Worm (Caenorhabditis elegans) whole organism, young adult: Measurements from ENCODE around the gene K12H4.7.

ENCODE experiments used
- B0261.1 ChIP-seq: sonication (generic microtip); optimal IDR thresholded peaks from 2 replicates; lab custom pipeline; 2016; ENCODE audit warnings: mild to moderate bottlenecking, missing genetic modification characterization, moderate library complexity, missing compliant biosample characterization
- B0336.3 ChIP-seq: fragments of 200-800 bp; sonication (Bioruptor generic); IDR thresholded peaks from 2 replicates; pipeline ENCODE4 v1.3.6; 2022; ENCODE audit warnings: missing genetic modification characterization, missing compliant biosample characterization
- F10E7.11 ChIP-seq: sonication (generic microtip); optimal IDR thresholded peaks from 2 replicates; lab custom pipeline; 2017; ENCODE audit warnings: mild to moderate bottlenecking, missing genetic modification characterization, moderate library complexity, missing compliant biosample characterization
- F22D6.2 ChIP-seq: sonication (generic microtip); optimal IDR thresholded peaks from 2 replicates; lab custom pipeline; 2016; ENCODE audit warnings: mild to moderate bottlenecking, missing genetic modification characterization, missing compliant biosample characterization
- F23B12.7 ChIP-seq: sonication (generic microtip); optimal IDR thresholded peaks from 2 replicates; lab custom pipeline; 2017; ENCODE audit warnings: missing genetic modification characterization, mild to moderate bottlenecking, missing compliant biosample characterization, antibody characterized with exemption, moderate library complexity; ENCODE audit not compliant: insufficient read depth
- K11D2.4 ChIP-seq: fragments of 200-800 bp; sonication (Bioruptor generic); IDR thresholded peaks from 2 replicates; pipeline ENCODE4 v1.3.6; 2022; ENCODE audit warnings: missing genetic modification reagents, missing genetic modification characterization, missing compliant biosample characterization
- K12H6.12 ChIP-seq: fragments of 200-800 bp; sonication (Bioruptor generic); optimal IDR thresholded peaks from 2 replicates; lab custom pipeline; 2018; ENCODE audit warnings: mild to moderate bottlenecking, missing genetic modification characterization, missing compliant biosample characterization
- Y53F4B.3 ChIP-seq: fragments of 200-800 bp; sonication (Bioruptor generic); IDR thresholded peaks from 2 replicates; pipeline ENCODE4 v1.3.6; 2022; ENCODE audit warnings: missing genetic modification reagents, missing genetic modification characterization, missing compliant biosample characterization
- Y53G8AR.9 ChIP-seq: fragments of 200-800 bp; sonication (Bioruptor generic); conservative IDR thresholded peaks from 2 replicates; pipeline ENCODE4 v1.3.6; 2022; ENCODE audit warnings: missing genetic modification reagents, missing genetic modification characterization, missing compliant biosample characterization
- Y79H2A.3 ChIP-seq: fragments of 200-800 bp; sonication (Bioruptor generic); conservative IDR thresholded peaks from 2 replicates; pipeline ENCODE4 v1.3.6; 2022; ENCODE audit warnings: missing genetic modification reagents, missing genetic modification characterization, missing compliant biosample characterization
- attf-3 ChIP-seq: fragments of 200-800 bp; sonication (Bioruptor generic); conservative IDR thresholded peaks from 2 replicates; pipeline ENCODE4 v1.3.6; 2022; ENCODE audit warnings: missing genetic modification reagents, missing genetic modification characterization, missing compliant biosample characterization
- attf-5 ChIP-seq: fragments of 200-800 bp; sonication (Bioruptor generic); optimal IDR thresholded peaks from 2 replicates; lab custom pipeline; 2018; ENCODE audit warnings: mild to moderate bottlenecking, missing genetic modification characterization, missing compliant biosample characterization
- bed-1 ChIP-seq: fragments of 200-800 bp; sonication (Bioruptor generic); IDR thresholded peaks from 2 replicates; pipeline ENCODE4 v1.3.6; 2022; ENCODE audit warnings: missing genetic modification reagents, missing genetic modification characterization, missing compliant biosample characterization
- ccch-3 ChIP-seq: fragments of 200-800 bp; sonication (Bioruptor generic); optimal IDR thresholded peaks from 2 replicates; lab custom pipeline; 2018; ENCODE audit warnings: mild to moderate bottlenecking, missing genetic modification characterization, missing compliant biosample characterization
- cebp-1 ChIP-seq, 2 experiments: fragments of 200-800 bp in 1 of 2; sonication (Bioruptor generic) in 1 of 2; sonication (generic microtip) in 1 of 2; IDR thresholded peaks in 1 of 2; optimal IDR thresholded peaks in 1 of 2; 2 replicates each; pipeline versions ENCODE4 v1.3.6 to Lab custom; 2017 to 2022; ENCODE audit warnings: missing compliant biosample characterization in 2 of 2, missing genetic modification characterization in 2 of 2, mild to moderate bottlenecking in 1 of 2, missing genetic modification reagents in 1 of 2, moderate library complexity in 1 of 2
- cebp-2 ChIP-seq: fragments of 200-800 bp; sonication (Bioruptor generic); IDR thresholded peaks from 2 replicates; pipeline ENCODE4 v1.3.6; 2022; ENCODE audit warnings: missing genetic modification characterization, missing compliant biosample characterization
- ceh-100 ChIP-seq: fragments of 200-800 bp; sonication (Bioruptor generic); IDR thresholded peaks from 2 replicates; pipeline ENCODE4 v1.3.6; 2022; ENCODE audit warnings: missing genetic modification reagents, missing genetic modification characterization, missing compliant biosample characterization
- ceh-58 ChIP-seq: fragments of 200-800 bp; sonication (Bioruptor generic); IDR thresholded peaks from 2 replicates; pipeline ENCODE4 v1.3.6; 2022; ENCODE audit warnings: missing genetic modification characterization, missing compliant biosample characterization
- dox-1 ChIP-seq: fragments of 200-800 bp; sonication (Bioruptor generic); IDR thresholded peaks from 2 replicates; pipeline ENCODE4 v1.3.6; 2022; ENCODE audit warnings: missing genetic modification reagents, missing genetic modification characterization, missing compliant biosample characterization
- dpl-1 ChIP-seq: fragments of 150-350 bp; optimal IDR thresholded peaks from 2 replicates; lab custom pipeline; 2014; ENCODE audit warnings: missing biosample characterization, missing genetic modification reagents, missing genetic modification characterization
- efl-1 ChIP-seq: fragments of 150-350 bp; optimal IDR thresholded peaks from 2 replicates; lab custom pipeline; 2014; ENCODE audit warnings: missing biosample characterization, missing genetic modification reagents, missing genetic modification characterization
- egl-44 ChIP-seq: fragments of 200-800 bp; sonication (Bioruptor generic); IDR thresholded peaks from 2 replicates; pipeline ENCODE4 v1.3.6; 2022; ENCODE audit warnings: missing genetic modification reagents, missing genetic modification characterization, missing compliant biosample characterization
- ekl-4 ChIP-seq: fragments of 200-800 bp; sonication (Bioruptor generic); IDR thresholded peaks from 2 replicates; pipeline ENCODE4 v1.3.6; 2022; ENCODE audit warnings: missing genetic modification reagents, missing genetic modification characterization, missing compliant biosample characterization
- hrde-1 ChIP-seq: sonication (generic microtip); optimal IDR thresholded peaks from 2 replicates; lab custom pipeline; 2016; ENCODE audit warnings: missing genetic modification characterization, mild to moderate bottlenecking, missing compliant biosample characterization, moderate library complexity, missing genotype, missing genetic modification reagents, borderline replicate concordance
- hsf-1 ChIP-seq: fragments of 200-800 bp; sonication (Bioruptor generic); IDR thresholded peaks from 2 replicates; pipeline ENCODE4 v1.3.6; 2022; ENCODE audit warnings: missing genetic modification reagents, missing genetic modification characterization, missing compliant biosample characterization
- lin-35 ChIP-seq, 3 experiments: fragments of 150-350 bp in 2 of 3; sonication (generic microtip) in 1 of 3; optimal IDR thresholded peaks; 2 replicates each; lab custom pipeline; 2014 to 2018; ENCODE audit warnings: missing biosample characterization in 3 of 3, missing genetic modification characterization in 3 of 3, missing genetic modification reagents in 3 of 3
- lin-40 ChIP-seq: sonication (generic microtip); optimal IDR thresholded peaks from 2 replicates; lab custom pipeline; 2016; ENCODE audit warnings: missing genetic modification characterization, mild to moderate bottlenecking, missing compliant biosample characterization, missing genotype, missing genetic modification reagents
- lir-1 ChIP-seq: fragments of 200-800 bp; sonication (Bioruptor generic); conservative IDR thresholded peaks from 2 replicates; pipeline ENCODE4 v1.3.6; 2022; ENCODE audit warnings: missing genetic modification reagents, missing genetic modification characterization, missing compliant biosample characterization
- lsl-1 ChIP-seq: fragments of 200-800 bp; sonication (Bioruptor generic); optimal IDR thresholded peaks from 2 replicates; lab custom pipeline; 2018; ENCODE audit warnings: mild to moderate bottlenecking, missing genetic modification characterization, moderate library complexity, missing compliant biosample characterization
- lsy-27 ChIP-seq: sonication (generic microtip); optimal IDR thresholded peaks from 2 replicates; lab custom pipeline; 2017; ENCODE audit warnings: missing genetic modification characterization, mild to moderate bottlenecking, missing compliant biosample characterization, antibody characterized with exemption, missing genotype, borderline replicate concordance; ENCODE audit not compliant: insufficient read depth
- mcd-1 ChIP-seq: fragments of 200-800 bp; sonication (Bioruptor generic); IDR thresholded peaks from 2 replicates; pipeline ENCODE4 v1.3.6; 2022; ENCODE audit warnings: missing genetic modification reagents, missing genetic modification characterization, missing compliant biosample characterization
- mel-28 ChIP-seq: sonication (generic microtip); optimal IDR thresholded peaks from 2 replicates; lab custom pipeline; 2016; ENCODE audit warnings: borderline replicate concordance, mild to moderate bottlenecking, missing genetic modification characterization, missing compliant biosample characterization
- nhr-90 ChIP-seq: sonication (generic microtip); optimal IDR thresholded peaks from 2 replicates; lab custom pipeline; 2016; ENCODE audit warnings: missing genotype, mild to moderate bottlenecking, missing genetic modification characterization, missing compliant biosample characterization
- rcor-1 ChIP-seq: fragments of 200-800 bp; sonication (Bioruptor generic); IDR thresholded peaks from 2 replicates; pipeline ENCODE4 v1.3.6; 2022; ENCODE audit warnings: missing genetic modification reagents, missing genetic modification characterization, missing compliant biosample characterization
- rpc-1 ChIP-seq, 2 experiments: fragments of 150-350 bp in 1 of 2; sonication (generic microtip) in 1 of 2; optimal IDR thresholded peaks; 2 replicates each; lab custom pipeline; 2014 to 2018; ENCODE audit warnings: missing biosample characterization in 1 of 2, missing genetic modification characterization in 1 of 2, missing genetic modification reagents in 1 of 2, missing genotype in 1 of 2
- snpc-3.4 ChIP-seq: sonication (generic microtip); optimal IDR thresholded peaks from 2 replicates; lab custom pipeline; 2017; ENCODE audit warnings: missing genetic modification characterization, mild to moderate bottlenecking, missing compliant biosample characterization, antibody characterized with exemption, moderate library complexity, missing genotype, missing genetic modification reagents
- tbp1 ChIP-seq: fragments of 200-800 bp; sonication (Bioruptor generic); optimal IDR thresholded peaks from 2 replicates; lab custom pipeline; 2018; ENCODE audit warnings: mild to moderate bottlenecking, missing genetic modification characterization, missing compliant biosample characterization
- tbx-9 ChIP-seq: sonication (generic microtip); optimal IDR thresholded peaks from 2 replicates; lab custom pipeline; 2016; ENCODE audit warnings: borderline replicate concordance, missing genetic modification characterization, inconsistent platforms, missing compliant biosample characterization
- unc-130 ChIP-seq: sonication (generic microtip); optimal IDR thresholded peaks from 2 replicates; lab custom pipeline; 2016; ENCODE audit warnings: missing genetic modification reagents, missing genetic modification characterization, missing compliant biosample characterization
- unc-62 ChIP-seq: fragments of 150-350 bp; optimal IDR thresholded peaks from 2 replicates; lab custom pipeline; 2014; ENCODE audit warnings: missing biosample characterization, missing genetic modification reagents, missing genetic modification characterization
- xnd-1 ChIP-seq: sonication (generic microtip); optimal IDR thresholded peaks from 2 replicates; lab custom pipeline; 2016; ENCODE audit warnings: missing genotype, missing genetic modification reagents, missing genetic modification characterization, missing compliant biosample characterization
- ztf-26 ChIP-seq: sonication (generic microtip); optimal IDR thresholded peaks from 2 replicates; lab custom pipeline; 2017; ENCODE audit warnings: missing genetic modification characterization, missing compliant biosample characterization

Gene K12H4.7

DNA sequence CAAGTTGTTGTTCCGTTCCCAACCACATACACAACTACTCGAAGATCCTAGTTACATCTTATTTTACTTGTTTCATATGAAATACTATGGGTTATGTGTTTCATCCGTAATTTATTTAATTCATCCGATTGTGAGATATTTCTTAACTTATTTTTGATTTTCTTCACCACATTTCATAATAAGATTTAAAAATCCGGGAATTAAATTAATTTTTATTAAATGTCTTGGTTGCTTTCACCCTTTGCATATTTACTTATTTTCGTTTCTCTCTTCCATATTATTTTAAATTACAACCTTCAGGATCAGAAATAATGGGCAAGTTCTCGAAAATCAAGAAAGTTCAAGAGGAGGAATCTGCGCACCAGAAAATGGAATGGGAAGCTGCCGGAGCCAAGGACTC lies 5.1 kb downstream of the K12H4.7 start, which contains the start of gene K12H4.3:
TSS of gene K12H4.3 (plus strand) at position 301 of the 400 bp plus-strand sequence.
- no peak for TF ChIP-seq hrde-1
- no peak for TF ChIP-seq tbx-9 (tag; lab: Kevin White, UChicago)
- TF ChIP-seq K12H6.12 (tag; lab: Kevin White, UChicago) = no peak
- TF ChIP-seq ekl-4 = no peak
- TF ChIP-seq rcor-1 = no peak
- TF ChIP-seq Y79H2A.3 (GFP tag; lab: Robert Waterston, UW) = no peak
- TF ChIP-seq cebp-1 (GFP tag; IDR thresholded peaks at IDR 0.05; lab: Robert Waterston, UW) = no peak
- no peak for TF ChIP-seq cebp-1 (tag; optimal IDR thresholded peaks at IDR 0.05; lab: Kevin White, UChicago)
- no peak for TF ChIP-seq lin-35 (GFP tag; optimal IDR thresholded peaks at IDR 0.05; lab: Kevin White, UChicago)
- TF ChIP-seq attf-5 = no peak
- TF ChIP-seq bed-1 (GFP tag; lab: Robert Waterston, UW) = no peak
- no peak for TF ChIP-seq F22D6.2 (tag; lab: Kevin White, UChicago)
- TF ChIP-seq mel-28 (tag; lab: Kevin White, UChicago) = no peak
- TF ChIP-seq K11D2.4 (GFP tag; lab: Robert Waterston, UW) = no peak
- TF ChIP-seq ceh-58 (GFP tag; lab: Robert Waterston, UW) = no peak
- TF ChIP-seq cebp-2 (GFP tag; lab: Robert Waterston, UW) = no peak
- no peak for TF ChIP-seq rpc-1 (optimal IDR thresholded peaks at IDR 0.05; lab: Kevin White, UChicago)
- TF ChIP-seq rpc-1 (tag; optimal IDR thresholded peaks at IDR 0.05; lab: Kevin White, UChicago) = no peak
- no peak for TF ChIP-seq snpc-3.4 (tag; lab: Kevin White, UChicago)
- no peak for TF ChIP-seq mcd-1 (GFP tag; lab: Robert Waterston, UW)

DNA sequence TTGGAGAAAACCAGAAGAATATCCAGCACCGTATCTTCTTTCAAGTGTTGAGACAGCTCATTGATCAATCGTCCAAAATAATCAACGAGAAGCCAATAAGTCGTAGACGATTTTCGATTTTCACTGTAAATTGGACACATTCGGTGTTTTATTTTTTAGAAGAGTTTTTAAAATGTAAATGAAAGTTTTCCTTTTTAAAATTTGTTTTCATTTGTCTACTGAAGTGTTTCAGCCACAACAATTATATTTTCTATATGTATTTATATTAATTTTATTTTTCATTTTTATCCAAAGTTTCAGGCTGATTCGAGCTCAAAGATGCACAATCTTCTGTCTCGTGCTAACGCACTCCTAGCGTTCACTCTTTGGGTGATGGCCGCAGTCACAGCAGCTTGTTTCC lies 6.2 kb downstream of the K12H4.7 start, which contains the start of gene spcs-3:
TSS of gene spcs-3 (plus strand) at position 301 of the 400 bp plus-strand sequence.
- TF ChIP-seq B0336.3 = 0 out of 2 replicates have a peak, but pooled peaks have one; percentile 22
- no peak for TF ChIP-seq nhr-90 (tag; lab: Kevin White, UChicago)

DNA sequence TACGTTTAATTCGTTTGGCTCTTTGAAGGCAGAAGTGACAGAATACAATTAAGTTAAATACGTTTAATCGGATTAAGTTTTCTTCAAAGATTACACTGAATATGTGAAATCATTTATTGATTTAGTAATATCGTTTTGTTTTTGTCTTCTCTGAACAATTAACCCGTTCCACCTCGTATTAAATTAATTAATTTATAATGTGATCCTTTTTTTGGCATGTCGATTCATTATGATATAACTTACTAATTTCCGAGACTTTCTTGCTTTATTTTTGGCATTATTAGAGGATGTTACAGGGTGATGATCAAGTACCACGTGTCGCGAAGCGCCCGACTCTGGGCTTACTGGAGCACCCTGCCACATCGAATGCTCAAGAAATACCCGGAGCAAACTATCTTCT lies 6.7 kb downstream of the K12H4.7 start, which contains the start of gene K12H4.5:
TSS of gene K12H4.5 (plus strand) at position 301 of the 400 bp plus-strand sequence.
- TF ChIP-seq dpl-1 (GFP tag; lab: Kevin White, UChicago) (no peak), rcor-1 (no peak)

DNA sequence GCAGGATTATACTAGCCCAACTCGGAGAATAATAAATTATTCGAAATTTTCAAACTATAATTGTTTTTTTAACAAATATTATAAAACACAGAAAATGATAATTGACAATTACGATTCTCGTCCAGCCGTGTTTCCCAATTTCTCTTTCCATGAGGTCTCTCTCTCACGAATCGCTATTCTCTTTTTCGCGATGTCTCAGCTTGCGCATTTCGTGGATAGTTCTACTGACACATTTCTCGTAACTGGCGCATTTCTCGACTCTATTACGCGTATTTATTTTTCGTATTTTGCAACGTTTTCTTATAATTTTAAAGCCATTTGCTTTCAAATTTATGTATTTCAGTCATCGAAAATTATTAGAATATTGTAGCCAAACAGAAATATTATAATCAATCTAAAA lies 7.1 kb downstream of the K12H4.7 start:
- TF ChIP-seq lsl-1 (peak; percentile 91), hsf-1 (peak; percentile 71), tbx-9 (tag; lab: Kevin White, UChicago) (no peak), lir-1 (GFP tag; lab: Robert Waterston, UW) (peak; percentile 94), lin-40 (tag; lab: Kevin White, UChicago) (peak; percentile 95), tbp1 (peak; percentile 80), unc-62 (GFP tag; lab: Kevin White, UChicago) (peak; percentile 71), F23B12.7 (tag; lab: Kevin White, UChicago) (peak; percentile 99), ceh-100 (peak; percentile 100), egl-44 (GFP tag; lab: Robert Waterston, UW) (peak; percentile 93), K11D2.4 (GFP tag; lab: Robert Waterston, UW) (peak; percentile 95; the same call in 1 of the 2 replicates), F22D6.2 (tag; lab: Kevin White, UChicago) (peak; percentile 88), B0261.1 (tag; lab: Kevin White, UChicago) (peak; percentile 51), lsy-27 (tag; lab: Kevin White, UChicago) (peak; percentile 37), efl-1 (GFP tag; lab: Kevin White, UChicago) (peak; percentile 83), attf-3 (GFP tag; lab: Robert Waterston, UW) (peak; percentile 94), dox-1 (GFP tag; lab: Robert Waterston, UW) (peak; percentile 99), F10E7.11 (tag; lab: Kevin White, UChicago) (peak; percentile 38), ztf-26 (tag; lab: Kevin White, UChicago) (peak; percentile 87), unc-130 (peak; percentile 99), xnd-1 (tag; lab: Kevin White, UChicago) (no peak), ccch-3 (peak; percentile 100), Y53F4B.3 (peak; percentile 96), Y53G8AR.9 (GFP tag; lab: Robert Waterston, UW) (peak; percentile 92)
